Fruit fly (Drosophila melanogaster) whole organism, embryonic: ENCODE results near the gene wtrw.

Experiments used
- Adf1 ChIP-seq: fragments of 200-800 bp; sonication (Bioruptor generic); IDR thresholded peaks from 2 replicates; pipeline ENCODE4 v1.3.6; 2022; ENCODE audit warnings: missing biosample characterization, missing genetic modification characterization
- CG12659 ChIP-seq: fragments of 200-800 bp; sonication (Bioruptor generic); optimal IDR thresholded peaks from 3 replicates; lab custom pipeline; 2017; ENCODE audit warnings: mild to moderate bottlenecking, missing biosample characterization, missing genetic modification reagents, missing genetic modification characterization
- CG12744 ChIP-seq: fragments of 200-800 bp; sonication (Bioruptor generic); optimal IDR thresholded peaks from 2 replicates; lab custom pipeline; 2016; ENCODE audit warnings: missing biosample characterization, missing genetic modification characterization
- CG14050 ChIP-seq: fragments of 200-800 bp; sonication (Bioruptor generic); IDR thresholded peaks from 3 replicates; pipeline ENCODE4 v1.3.6; 2022; ENCODE audit warnings: missing biosample characterization, missing genetic modification characterization
- CG14965 ChIP-seq: fragments of 200-800 bp; sonication (Bioruptor generic); optimal IDR thresholded peaks from 2 replicates; lab custom pipeline; 2016; ENCODE audit warnings: missing biosample characterization, missing genetic modification characterization, borderline replicate concordance
- CG15601 ChIP-seq: fragments of 200-800 bp; sonication (Bioruptor generic); optimal IDR thresholded peaks from 3 replicates; lab custom pipeline; 2019; ENCODE audit warnings: missing biosample characterization, mild to moderate bottlenecking, missing genetic modification characterization, moderate library complexity
- CG17361 ChIP-seq: fragments of 200-800 bp; sonication (Bioruptor generic); IDR thresholded peaks from 3 replicates; pipeline ENCODE4 v1.3.6; 2022; ENCODE audit warnings: missing biosample characterization, missing genetic modification characterization
- CG1832 ChIP-seq: fragments of 200-800 bp; sonication (Bioruptor generic); optimal IDR thresholded peaks from 2 replicates; lab custom pipeline; 2017; ENCODE audit warnings: missing biosample characterization, mild to moderate bottlenecking, missing genetic modification characterization, inconsistent platforms
- CG31388 ChIP-seq: fragments of 200-800 bp; sonication (Bioruptor generic); optimal IDR thresholded peaks from 2 replicates; lab custom pipeline; 2016; ENCODE audit warnings: missing biosample characterization, missing genetic modification characterization
- CG34422 ChIP-seq: fragments of 200-800 bp; sonication (Bioruptor generic); IDR thresholded peaks from 3 replicates; pipeline ENCODE4 v1.3.6; 2022; ENCODE audit warnings: missing biosample characterization, missing genetic modification characterization
- CG3726 ChIP-seq: fragments of 200-800 bp; sonication (Bioruptor generic); IDR thresholded peaks from 3 replicates; pipeline ENCODE4, ENCODE4 v1.3.6; 2022; ENCODE audit warnings: missing biosample characterization, missing genetic modification characterization
- CG4617 ChIP-seq: fragments of 200-800 bp; sonication (Bioruptor generic); optimal IDR thresholded peaks from 3 replicates; lab custom pipeline; 2016; ENCODE audit warnings: missing biosample characterization, missing genetic modification characterization, borderline replicate concordance
- CG4820 ChIP-seq: fragments of 200-800 bp; sonication (Bioruptor generic); optimal IDR thresholded peaks from 3 replicates; lab custom pipeline; 2016; ENCODE audit warnings: missing biosample characterization, missing genetic modification characterization
- CG6272 ChIP-seq: fragments of 200-800 bp; sonication (Bioruptor generic); IDR thresholded peaks from 2 replicates; pipeline ENCODE4 v1.3.6; 2022; ENCODE audit warnings: missing biosample characterization, missing genetic modification characterization
- CG7839 ChIP-seq: fragments of 200-800 bp; sonication (Bioruptor generic); optimal IDR thresholded peaks from 3 replicates; lab custom pipeline; 2018; ENCODE audit warnings: missing biosample characterization, mild to moderate bottlenecking, missing genetic modification characterization, moderate library complexity
- CG8290 ChIP-seq, 3 experiments: fragments of 200-800 bp; sonication (Bioruptor generic); optimal IDR thresholded peaks; 2 replicates each; lab custom pipeline; 2016 to 2019; ENCODE audit warnings: missing biosample characterization in 3 of 3, missing genetic modification characterization in 3 of 3, mild to moderate bottlenecking in 2 of 3, moderate library complexity in 1 of 3
- CG8359 ChIP-seq: fragments of 200-800 bp; sonication (Bioruptor generic); optimal IDR thresholded peaks from 2 replicates; lab custom pipeline; 2017; ENCODE audit warnings: missing biosample characterization, mild to moderate bottlenecking, missing genetic modification characterization, borderline replicate concordance
- CG8388 ChIP-seq: fragments of 200-800 bp; sonication (Bioruptor generic); optimal IDR thresholded peaks from 2 replicates; lab custom pipeline; 2019; ENCODE audit warnings: missing biosample characterization, mild to moderate bottlenecking, missing genetic modification characterization, moderate library complexity
- CG9932 ChIP-seq: fragments of 200-800 bp; sonication (Bioruptor generic); IDR thresholded peaks from 2 replicates; pipeline ENCODE4 v1.3.6; 2022; ENCODE audit warnings: missing biosample characterization, missing genetic modification characterization
- Deaf1 ChIP-seq: fragments of 200-800 bp; optimal IDR thresholded peaks from 3 replicates; lab custom pipeline; 2019; ENCODE audit warnings: missing biosample characterization, mild to moderate bottlenecking, missing genetic modification characterization, moderate library complexity
- Doc3 ChIP-seq: fragments of 200-800 bp; sonication (Bioruptor generic); IDR thresholded peaks from 3 replicates; pipeline ENCODE4 v1.3.6; 2022; ENCODE audit warnings: missing biosample characterization, missing genetic modification characterization; ENCODE audit not compliant: partially characterized antibody
- Gug ChIP-seq: fragments of 200-800 bp; sonication (Bioruptor generic); IDR thresholded peaks from 4 replicates; pipeline ENCODE4 v1.3.6; 2022; ENCODE audit warnings: missing biosample characterization, missing genetic modification characterization
- HLH54F ChIP-seq: fragments of 200-800 bp; sonication (Bioruptor generic); optimal IDR thresholded peaks from 3 replicates; lab custom pipeline; 2016; ENCODE audit warnings: missing biosample characterization, missing genetic modification characterization
- Hr3 ChIP-seq: fragments of 200-800 bp; sonication (Bioruptor generic); optimal IDR thresholded peaks from 3 replicates; lab custom pipeline; 2016; ENCODE audit warnings: missing biosample characterization, missing genetic modification characterization
- MESR4 ChIP-seq: fragments of 200-800 bp; sonication (Bioruptor generic); optimal IDR thresholded peaks from 2 replicates; lab custom pipeline; 2018; ENCODE audit warnings: missing biosample characterization, mild to moderate bottlenecking, missing genetic modification characterization, moderate library complexity
- Mrtf ChIP-seq: fragments of 200-800 bp; sonication (Bioruptor generic); IDR thresholded peaks from 3 replicates; pipeline ENCODE4 v1.3.6; 2022; ENCODE audit warnings: missing biosample characterization, missing genetic modification characterization
- Nf-YB ChIP-seq: fragments of 200-800 bp; sonication (Bioruptor generic); optimal IDR thresholded peaks from 3 replicates; lab custom pipeline; 2019; ENCODE audit warnings: missing biosample characterization, mild to moderate bottlenecking, missing genetic modification characterization, moderate library complexity
- NfI ChIP-seq: fragments of 200-800 bp; sonication (Bioruptor generic); optimal IDR thresholded peaks from 3 replicates; lab custom pipeline; 2018; ENCODE audit warnings: missing biosample characterization, mild to moderate bottlenecking, missing genetic modification characterization, moderate library complexity
- PHDP ChIP-seq: fragments of 200-800 bp; sonication (Bioruptor generic); optimal IDR thresholded peaks from 3 replicates; lab custom pipeline; 2018; ENCODE audit warnings: missing biosample characterization, mild to moderate bottlenecking, missing genetic modification characterization, moderate library complexity
- Pdp1 ChIP-seq, 2 experiments: fragments of 200-800 bp; sonication (Bioruptor generic); optimal IDR thresholded peaks; 3 replicates each; lab custom pipeline; 2016; ENCODE audit warnings: missing biosample characterization in 2 of 2, missing genetic modification characterization in 2 of 2, mild to moderate bottlenecking in 1 of 2, moderate library complexity in 1 of 2
- Poxn ChIP-seq: fragments of 200-800 bp; sonication (Bioruptor generic); IDR thresholded peaks from 2 replicates; pipeline ENCODE4 v1.3.6; 2022; ENCODE audit warnings: missing biosample characterization, missing genetic modification characterization
- Trl ChIP-seq, 3 experiments: fragments of >200 bp in 2 of 3; fragments of 200-800 bp in 1 of 3; sonication (Bioruptor generic) in 1 of 3; optimal IDR thresholded peaks; 2 replicates in 1 of 3; 3 replicates in 2 of 3; lab custom pipeline; 2016 to 2017; ENCODE audit warnings: missing biosample characterization in 1 of 3, missing genetic modification characterization in 1 of 3
- YL-1 ChIP-seq: fragments of 200-800 bp; sonication (Bioruptor generic); optimal IDR thresholded peaks from 3 replicates; lab custom pipeline; 2017; ENCODE audit warnings: missing biosample characterization, mild to moderate bottlenecking, missing genetic modification characterization
- ase ChIP-seq: fragments of 200-800 bp; sonication (Bioruptor generic); IDR thresholded peaks from 3 replicates; pipeline ENCODE4 v1.3.6; 2022; ENCODE audit warnings: missing biosample characterization, missing genetic modification characterization
- bsh ChIP-seq, 2 experiments: fragments of 200-800 bp; sonication (Bioruptor generic); optimal IDR thresholded peaks; 2 replicates each; lab custom pipeline; 2017 to 2018; ENCODE audit warnings: mild to moderate bottlenecking in 2 of 2, missing biosample characterization in 2 of 2, missing genetic modification characterization in 2 of 2, moderate library complexity in 1 of 2
- dpn ChIP-seq, 2 experiments: fragments of 200-800 bp; sonication (Bioruptor generic); optimal IDR thresholded peaks; 3 replicates each; lab custom pipeline; 2016; ENCODE audit warnings: missing biosample characterization in 2 of 2, missing genetic modification characterization in 2 of 2
- esg ChIP-seq: fragments of 200-800 bp; sonication (Bioruptor generic); conservative IDR thresholded peaks from 2 replicates; pipeline ENCODE4 v1.3.6; 2022; ENCODE audit warnings: missing biosample characterization, missing genetic modification characterization
- h ChIP-seq: fragments of >200 bp; optimal IDR thresholded peaks from 2 replicates; lab custom pipeline; 2017
- ind ChIP-seq: fragments of 200-800 bp; sonication (Bioruptor generic); optimal IDR thresholded peaks from 3 replicates; lab custom pipeline; 2016; ENCODE audit warnings: missing biosample characterization, missing genetic modification characterization
- jumu ChIP-seq: fragments of 200-800 bp; sonication (Bioruptor generic); optimal IDR thresholded peaks from 3 replicates; lab custom pipeline; 2016; ENCODE audit warnings: missing biosample characterization, missing genetic modification characterization
- lilli ChIP-seq: fragments of 200-800 bp; sonication (Bioruptor generic); optimal IDR thresholded peaks from 3 replicates; lab custom pipeline; 2016; ENCODE audit warnings: missing biosample characterization, missing genetic modification characterization
- mam ChIP-seq: fragments of 200-800 bp; sonication (Bioruptor generic); optimal IDR thresholded peaks from 3 replicates; lab custom pipeline; 2016; ENCODE audit warnings: missing biosample characterization, missing genetic modification characterization
- p53 ChIP-seq: fragments of 200-800 bp; sonication (Bioruptor generic); optimal IDR thresholded peaks from 2 replicates; lab custom pipeline; 2016; ENCODE audit warnings: missing biosample characterization, missing genetic modification characterization
- ro ChIP-seq: fragments of 200-800 bp; sonication (Bioruptor generic); IDR thresholded peaks from 2 replicates; pipeline ENCODE4 v1.3.6; 2022; ENCODE audit warnings: missing biosample characterization, missing genetic modification characterization
- sens-2 ChIP-seq: fragments of 200-800 bp; sonication (Bioruptor generic); IDR thresholded peaks from 2 replicates; pipeline ENCODE4 v1.3.6; 2022; ENCODE audit warnings: missing biosample characterization, missing genetic modification characterization
- sob ChIP-seq: fragments of 200-800 bp; sonication (Bioruptor generic); IDR thresholded peaks from 2 replicates; pipeline ENCODE4 v1.3.6; 2022; ENCODE audit warnings: missing biosample characterization, missing genetic modification characterization
- toy ChIP-seq: fragments of 200-800 bp; sonication (Bioruptor generic); IDR thresholded peaks from 2 replicates; pipeline ENCODE4 v1.3.6; 2022; ENCODE audit warnings: missing biosample characterization, missing genetic modification characterization
- usp ChIP-seq: fragments of >200 bp; optimal IDR thresholded peaks from 2 replicates; lab custom pipeline; 2017; ENCODE audit warnings: missing biosample characterization, missing genetic modification characterization
- z ChIP-seq: fragments of 200-800 bp; sonication (Bioruptor generic); IDR thresholded peaks from 3 replicates; pipeline ENCODE4 v1.3.6; 2022; ENCODE audit warnings: missing biosample characterization, missing genetic modification characterization
- zen ChIP-seq: fragments of 200-800 bp; sonication (Bioruptor generic); optimal IDR thresholded peaks from 3 replicates; lab custom pipeline; 2018; ENCODE audit warnings: missing biosample characterization, mild to moderate bottlenecking, missing genetic modification characterization, moderate library complexity

The wtrw gene

DNA sequence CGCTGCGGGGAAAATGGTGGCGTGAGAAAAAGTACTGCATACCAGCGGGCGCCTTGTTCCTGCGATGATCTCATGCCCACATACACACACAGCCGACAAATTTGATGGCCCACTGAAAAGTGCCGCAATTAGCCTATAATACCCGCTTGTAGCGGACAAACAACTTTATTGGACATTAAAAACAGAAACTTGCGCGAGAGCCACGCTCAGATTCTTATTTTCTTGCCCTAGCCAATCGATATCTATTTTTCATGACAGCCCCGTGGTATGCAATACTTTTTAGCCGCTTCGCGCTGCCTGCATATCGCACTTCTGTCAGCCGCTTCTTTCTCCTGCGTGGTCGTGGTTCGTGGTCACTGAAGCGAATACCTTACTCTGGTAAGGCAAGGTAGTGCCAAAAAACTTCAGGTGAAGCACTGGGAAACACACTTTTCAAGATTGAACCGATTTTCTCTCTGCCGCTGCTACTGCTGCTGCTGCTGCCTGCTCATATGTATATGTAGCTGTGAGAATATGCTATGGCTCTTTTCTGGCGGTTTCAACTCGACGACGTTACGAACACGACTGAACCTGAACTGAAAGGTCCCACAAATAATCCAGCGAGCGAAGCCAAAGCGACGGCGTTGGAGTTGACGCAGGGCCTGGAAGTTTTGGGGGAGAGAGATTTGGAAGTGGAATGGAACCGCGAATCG lies 4.8 kb upstream of the wtrw start, which contains the start of gene CG17816 (continued):
- no peak for TF ChIP-seq dpn (GFP tag; optimal IDR thresholded peaks at IDR 0.05; lab: Kevin White, UChicago)
- TF ChIP-seq CG14050 (GFP tag; lab: Robert Waterston, UW), result no peak
- no peak for TF ChIP-seq jumu (GFP tag; lab: Kevin White, UChicago)
- no peak for TF ChIP-seq usp (GFP tag; lab: Kevin White, UChicago)
- TF ChIP-seq Poxn (GFP tag; lab: Robert Waterston, UW), result no peak
- no peak for TF ChIP-seq PHDP (tag; lab: Kevin White, UChicago)
- no peak for TF ChIP-seq Mrtf (GFP tag; lab: Robert Waterston, UW)
- TF ChIP-seq sob, result no peak
- no peak for TF ChIP-seq CG31388 (GFP tag; lab: Kevin White, UChicago)
- no peak for TF ChIP-seq HLH54F (GFP tag; lab: Kevin White, UChicago)
- TF ChIP-seq Pdp1 (GFP tag; optimal IDR thresholded peaks at IDR 0.05; lab: Kevin White, UChicago), result peak in 1 of 2 experiments; percentile 42
- no peak for TF ChIP-seq Gug
- peak; percentile 29 for TF ChIP-seq Nf-YB (GFP tag; lab: Kevin White, UChicago)
- no peak for TF ChIP-seq zen
- TF ChIP-seq lilli (GFP tag; lab: Kevin White, UChicago), result no peak
- TF ChIP-seq Adf1 (GFP tag; lab: Robert Waterston, UW), result peak; percentile 84
- TF ChIP-seq sens-2 (GFP tag; lab: Robert Waterston, UW), result no peak
- peak; percentile 13 for TF ChIP-seq CG15601 (tag; lab: Kevin White, UChicago)
- no peak for TF ChIP-seq esg
- no peak for TF ChIP-seq CG1832 (GFP tag; lab: Kevin White, UChicago)
- no peak for TF ChIP-seq CG12659 (GFP tag; lab: Kevin White, UChicago)
- TF ChIP-seq h (lab: Kevin White, UChicago), result no peak
- peak; percentile 19 for TF ChIP-seq MESR4 (GFP tag; lab: Kevin White, UChicago)
- TF ChIP-seq ase (GFP tag; lab: Robert Waterston, UW), result no peak
- TF ChIP-seq NfI (GFP tag; lab: Kevin White, UChicago), result no peak
- TF ChIP-seq CG34422, result 0 out of 3 replicates have a peak, but pooled peaks have one; percentile 12
- TF ChIP-seq CG17361 (GFP tag; lab: Robert Waterston, UW), result no peak
- no peak for TF ChIP-seq ro (GFP tag; lab: Robert Waterston, UW)
- no peak for TF ChIP-seq CG8290 (GFP tag; optimal IDR thresholded peaks at IDR 0.05; lab: Kevin White, UChicago)
- TF ChIP-seq CG8290 (tag; optimal IDR thresholded peaks at IDR 0.05; lab: Kevin White, UChicago), result peak in 1 of 2 experiments; percentile 33
- TF ChIP-seq toy (GFP tag; lab: Robert Waterston, UW), result no peak
- TF ChIP-seq p53 (GFP tag; lab: Kevin White, UChicago), result peak; percentile 85
- no peak for TF ChIP-seq CG12744
- TF ChIP-seq Trl (optimal IDR thresholded peaks at IDR 0.05; lab: Kevin White, UChicago), result peak in 1 of 2 experiments; percentile 11
- no peak for TF ChIP-seq Trl (GFP tag; optimal IDR thresholded peaks at IDR 0.05; lab: Kevin White, UChicago)
- no peak for TF ChIP-seq CG7839
- TF ChIP-seq CG9932 (GFP tag; lab: Robert Waterston, UW), result no peak
- TF ChIP-seq CG4617, result no peak
- TF ChIP-seq ind (GFP tag; lab: Kevin White, UChicago), result no peak
- no peak for TF ChIP-seq CG3726 (GFP tag; lab: Robert Waterston, UW)
- TF ChIP-seq CG8388 (GFP tag; lab: Kevin White, UChicago), result no peak
- no peak for TF ChIP-seq mam
- TF ChIP-seq CG14965 (GFP tag; lab: Kevin White, UChicago), result no peak
- TF ChIP-seq CG4820 (GFP tag; lab: Kevin White, UChicago), result no peak
- no peak for TF ChIP-seq z (GFP tag; lab: Robert Waterston, UW)
- TF ChIP-seq Doc3 (GFP tag; lab: Robert Waterston, UW), result no peak
- TF ChIP-seq CG6272 (GFP tag; lab: Robert Waterston, UW), result no peak
- TF ChIP-seq Hr3, result no peak
- TF ChIP-seq YL-1 (GFP tag; lab: Kevin White, UChicago), result no peak
- TF ChIP-seq Deaf1 (tag; lab: Kevin White, UChicago), result peak; percentile 80
- peak in 1 of 2 experiments; percentile 20 for TF ChIP-seq bsh (GFP tag; optimal IDR thresholded peaks at IDR 0.05; lab: Kevin White, UChicago)
- no peak for TF ChIP-seq CG8359
